Worm (Caenorhabditis elegans) whole organism, midembryonic: ENCODE data around the gene B0513.90.

Experiments used
- cog-1 ChIP-seq: sonication (generic microtip); optimal IDR thresholded peaks from 2 replicates; lab custom pipeline; 2016; ENCODE audit warnings: missing genetic modification characterization, missing compliant biosample characterization
- flt-1 ChIP-seq: fragments of 200-800 bp; sonication (Bioruptor generic); IDR thresholded peaks from 2 replicates; pipeline ENCODE4 v1.3.6; 2022; ENCODE audit warnings: missing genetic modification characterization, missing compliant biosample characterization
- klf-2 ChIP-seq: fragments of 200-800 bp; sonication (Bioruptor generic); conservative IDR thresholded peaks from 2 replicates; pipeline ENCODE4 v1.3.6; 2022; ENCODE audit warnings: missing genetic modification reagents, missing genetic modification characterization, missing compliant biosample characterization
- med-1 ChIP-seq: sonication (generic microtip); optimal IDR thresholded peaks from 2 replicates; lab custom pipeline; 2017; ENCODE audit warnings: missing genetic modification characterization, mild to moderate bottlenecking, missing compliant biosample characterization, antibody characterized with exemption, missing genetic modification reagents; ENCODE audit not compliant: insufficient read depth
- ref-1 ChIP-seq: fragments of 200-800 bp; sonication (Bioruptor generic); conservative IDR thresholded peaks from 2 replicates; pipeline ENCODE4 v1.3.6; 2022; ENCODE audit warnings: missing genetic modification reagents, missing genetic modification characterization, missing compliant biosample characterization
- tab-1 ChIP-seq: fragments of 200-800 bp; sonication (Bioruptor generic); IDR thresholded peaks from 2 replicates; pipeline ENCODE4 v1.3.6; 2022; ENCODE audit warnings: missing genetic modification characterization, missing compliant biosample characterization
- ztf-23 ChIP-seq: fragments of 200-800 bp; sonication (Bioruptor generic); IDR thresholded peaks from 2 replicates; pipeline ENCODE4 v1.3.6; 2022; ENCODE audit warnings: missing genetic modification reagents, missing genetic modification characterization, missing compliant biosample characterization
- ztf-29 ChIP-seq: fragments of 200-800 bp; sonication (Bioruptor generic); IDR thresholded peaks from 2 replicates; pipeline ENCODE4 v1.3.6; 2022; ENCODE audit warnings: missing genetic modification reagents, missing genetic modification characterization, missing compliant biosample characterization

- TF ChIP-seq med-1, result no peak
- TF ChIP-seq tab-1 (GFP tag; lab: Robert Waterston, UW), result no peak
- no peak for TF ChIP-seq cog-1 (tag; lab: Kevin White, UChicago)
- TF ChIP-seq flt-1 (GFP tag; lab: Robert Waterston, UW), result no peak
- no peak for TF ChIP-seq klf-2
- TF ChIP-seq ref-1 (GFP tag; lab: Robert Waterston, UW), result no peak
- no peak for TF ChIP-seq ztf-29 (GFP tag; lab: Robert Waterston, UW)
- TF ChIP-seq ztf-23, result no peak
Measured at ce11 chrIV:13902774-13903173, 35.9 kb downstream of the B0513.90 start, which contains the start of gene Y37A1A.3.
